Worm (Caenorhabditis elegans) whole organism, young adult: ENCODE results near the gene R09E10.6.

Experiments used
- B0035.1 ChIP-seq: sonication (generic microtip); optimal IDR thresholded peaks from 2 replicates; lab custom pipeline; 2016; ENCODE audit warnings: missing genetic modification characterization, mild to moderate bottlenecking, missing compliant biosample characterization, missing genotype, missing genetic modification reagents
- B0261.1 ChIP-seq: sonication (generic microtip); optimal IDR thresholded peaks from 2 replicates; lab custom pipeline; 2016; ENCODE audit warnings: mild to moderate bottlenecking, missing genetic modification characterization, moderate library complexity, missing compliant biosample characterization
- B0336.3 ChIP-seq: fragments of 200-800 bp; sonication (Bioruptor generic); IDR thresholded peaks from 2 replicates; pipeline ENCODE4 v1.3.6; 2022; ENCODE audit warnings: missing genetic modification characterization, missing compliant biosample characterization
- F10E7.11 ChIP-seq: sonication (generic microtip); optimal IDR thresholded peaks from 2 replicates; lab custom pipeline; 2017; ENCODE audit warnings: mild to moderate bottlenecking, missing genetic modification characterization, moderate library complexity, missing compliant biosample characterization
- F22D6.2 ChIP-seq: sonication (generic microtip); optimal IDR thresholded peaks from 2 replicates; lab custom pipeline; 2016; ENCODE audit warnings: mild to moderate bottlenecking, missing genetic modification characterization, missing compliant biosample characterization
- F23B12.7 ChIP-seq: sonication (generic microtip); optimal IDR thresholded peaks from 2 replicates; lab custom pipeline; 2017; ENCODE audit warnings: missing genetic modification characterization, mild to moderate bottlenecking, missing compliant biosample characterization, antibody characterized with exemption, moderate library complexity; ENCODE audit not compliant: insufficient read depth
- F39B2.1 ChIP-seq: fragments of 200-800 bp; sonication (Bioruptor generic); IDR thresholded peaks from 2 replicates; pipeline ENCODE4 v1.3.6; 2022; ENCODE audit warnings: missing genetic modification reagents, missing genetic modification characterization, missing compliant biosample characterization
- F55B11.4 ChIP-seq: sonication (generic microtip); optimal IDR thresholded peaks from 2 replicates; lab custom pipeline; 2016; ENCODE audit warnings: missing compliant biosample characterization, missing genetic modification characterization, borderline replicate concordance; ENCODE audit not compliant: insufficient read depth
- K12H6.12 ChIP-seq: fragments of 200-800 bp; sonication (Bioruptor generic); optimal IDR thresholded peaks from 2 replicates; lab custom pipeline; 2018; ENCODE audit warnings: mild to moderate bottlenecking, missing genetic modification characterization, missing compliant biosample characterization
- T07F8.4 ChIP-seq: sonication (generic microtip); optimal IDR thresholded peaks from 2 replicates; lab custom pipeline; 2016; ENCODE audit warnings: mild to moderate bottlenecking, missing genetic modification characterization, moderate library complexity, missing compliant biosample characterization
- Y53F4B.3 ChIP-seq: fragments of 200-800 bp; sonication (Bioruptor generic); IDR thresholded peaks from 2 replicates; pipeline ENCODE4 v1.3.6; 2022; ENCODE audit warnings: missing genetic modification reagents, missing genetic modification characterization, missing compliant biosample characterization
- aptf-2 ChIP-seq: fragments of 200-800 bp; sonication (Bioruptor generic); conservative IDR thresholded peaks from 2 replicates; pipeline ENCODE4 v1.3.6; 2022; ENCODE audit warnings: missing genetic modification reagents, missing genetic modification characterization, missing compliant biosample characterization
- atf-7 ChIP-seq: sonication (generic microtip); optimal IDR thresholded peaks from 2 replicates; lab custom pipeline; 2017; ENCODE audit warnings: mild to moderate bottlenecking, missing genetic modification characterization, missing compliant biosample characterization
- cebp-1 ChIP-seq, 2 experiments: fragments of 200-800 bp in 1 of 2; sonication (Bioruptor generic) in 1 of 2; sonication (generic microtip) in 1 of 2; IDR thresholded peaks in 1 of 2; optimal IDR thresholded peaks in 1 of 2; 2 replicates each; pipeline versions ENCODE4 v1.3.6 to Lab custom; 2017 to 2022; ENCODE audit warnings: missing compliant biosample characterization in 2 of 2, missing genetic modification characterization in 2 of 2, mild to moderate bottlenecking in 1 of 2, missing genetic modification reagents in 1 of 2, moderate library complexity in 1 of 2
- ceh-40 ChIP-seq: fragments of 200-800 bp; sonication (Bioruptor generic); IDR thresholded peaks from 2 replicates; pipeline ENCODE4 v1.3.6; 2022; ENCODE audit warnings: missing genetic modification characterization, missing compliant biosample characterization
- die-1 ChIP-seq: sonication (generic microtip); optimal IDR thresholded peaks from 2 replicates; lab custom pipeline; 2016; ENCODE audit warnings: missing genotype, mild to moderate bottlenecking, missing genetic modification characterization, missing compliant biosample characterization
- dox-1 ChIP-seq: fragments of 200-800 bp; sonication (Bioruptor generic); IDR thresholded peaks from 2 replicates; pipeline ENCODE4 v1.3.6; 2022; ENCODE audit warnings: missing genetic modification reagents, missing genetic modification characterization, missing compliant biosample characterization
- dpff-1 ChIP-seq: sonication (generic microtip); optimal IDR thresholded peaks from 2 replicates; lab custom pipeline; 2017; ENCODE audit warnings: mild to moderate bottlenecking, missing genetic modification characterization, missing compliant biosample characterization
- egrh-3 ChIP-seq: fragments of 200-800 bp; sonication (Bioruptor generic); IDR thresholded peaks from 2 replicates; pipeline ENCODE4 v1.3.6; 2022; ENCODE audit warnings: missing genetic modification reagents, missing genetic modification characterization, missing compliant biosample characterization
- hmg-20 ChIP-seq: fragments of 200-800 bp; sonication (Bioruptor generic); IDR thresholded peaks from 2 replicates; pipeline ENCODE4 v1.3.6; 2022; ENCODE audit warnings: missing genetic modification reagents, missing genetic modification characterization, missing compliant biosample characterization
- hrde-1 ChIP-seq: sonication (generic microtip); optimal IDR thresholded peaks from 2 replicates; lab custom pipeline; 2016; ENCODE audit warnings: missing genetic modification characterization, mild to moderate bottlenecking, missing compliant biosample characterization, moderate library complexity, missing genotype, missing genetic modification reagents, borderline replicate concordance
- lin-35 ChIP-seq, 3 experiments: fragments of 150-350 bp in 2 of 3; sonication (generic microtip) in 1 of 3; optimal IDR thresholded peaks; 2 replicates each; lab custom pipeline; 2014 to 2018; ENCODE audit warnings: missing biosample characterization in 3 of 3, missing genetic modification characterization in 3 of 3, missing genetic modification reagents in 3 of 3
- mcd-1 ChIP-seq: fragments of 200-800 bp; sonication (Bioruptor generic); IDR thresholded peaks from 2 replicates; pipeline ENCODE4 v1.3.6; 2022; ENCODE audit warnings: missing genetic modification reagents, missing genetic modification characterization, missing compliant biosample characterization
- nfya-2 ChIP-seq: fragments of 200-800 bp; sonication (Bioruptor generic); IDR thresholded peaks from 2 replicates; pipeline ENCODE4 v1.3.6; 2022; ENCODE audit warnings: missing genetic modification reagents, missing genetic modification characterization, missing compliant biosample characterization
- nhr-27 ChIP-seq: fragments of 200-800 bp; sonication (Bioruptor generic); optimal IDR thresholded peaks from 2 replicates; lab custom pipeline; 2018; ENCODE audit warnings: mild to moderate bottlenecking, missing genetic modification characterization, moderate library complexity, missing compliant biosample characterization
- rcor-1 ChIP-seq: fragments of 200-800 bp; sonication (Bioruptor generic); IDR thresholded peaks from 2 replicates; pipeline ENCODE4 v1.3.6; 2022; ENCODE audit warnings: missing genetic modification reagents, missing genetic modification characterization, missing compliant biosample characterization
- rpc-1 ChIP-seq, 2 experiments: fragments of 150-350 bp in 1 of 2; sonication (generic microtip) in 1 of 2; optimal IDR thresholded peaks; 2 replicates each; lab custom pipeline; 2014 to 2018; ENCODE audit warnings: missing biosample characterization in 1 of 2, missing genetic modification characterization in 1 of 2, missing genetic modification reagents in 1 of 2, missing genotype in 1 of 2
- snpc-4 ChIP-seq, 5 experiments: fragments of 150-350 bp in 1 of 5; sonication (generic microtip) in 4 of 5; optimal IDR thresholded peaks; 2 replicates each; lab custom pipeline; 2014 to 2018; ENCODE audit warnings: missing genetic modification characterization in 5 of 5, missing biosample characterization in 3 of 5, antibody characterized with exemption in 2 of 5, mild to moderate bottlenecking in 2 of 5, missing compliant biosample characterization in 2 of 5, missing genotype in 2 of 5, moderate library complexity in 2 of 5, missing genetic modification reagents in 1 of 5
- tbx-9 ChIP-seq: sonication (generic microtip); optimal IDR thresholded peaks from 2 replicates; lab custom pipeline; 2016; ENCODE audit warnings: borderline replicate concordance, missing genetic modification characterization, inconsistent platforms, missing compliant biosample characterization
- unc-130 ChIP-seq: sonication (generic microtip); optimal IDR thresholded peaks from 2 replicates; lab custom pipeline; 2016; ENCODE audit warnings: missing genetic modification reagents, missing genetic modification characterization, missing compliant biosample characterization
- xnd-1 ChIP-seq: sonication (generic microtip); optimal IDR thresholded peaks from 2 replicates; lab custom pipeline; 2016; ENCODE audit warnings: missing genotype, missing genetic modification reagents, missing genetic modification characterization, missing compliant biosample characterization
- zfh-2 ChIP-seq: fragments of 200-800 bp; sonication (Bioruptor generic); conservative IDR thresholded peaks from 2 replicates; pipeline ENCODE4 v1.3.6; 2022; ENCODE audit warnings: missing genetic modification reagents, missing genetic modification characterization, missing compliant biosample characterization
- ztf-18 ChIP-seq: sonication (generic microtip); optimal IDR thresholded peaks from 2 replicates; lab custom pipeline; 2016; ENCODE audit warnings: missing genotype, mild to moderate bottlenecking, missing genetic modification characterization, missing compliant biosample characterization
- ztf-28 ChIP-seq: fragments of 200-800 bp; sonication (Bioruptor generic); IDR thresholded peaks from 2 replicates; pipeline ENCODE4 v1.3.6; 2022; ENCODE audit warnings: missing genetic modification reagents, missing genetic modification characterization, missing compliant biosample characterization

R09E10.6 gene

ce11 chrIV:10341618-10342360 lies 47.9 kb upstream of the R09E10.6 start:
- peak; percentile 14 for TF ChIP-seq ztf-18 (tag; lab: Kevin White, UChicago)
- TF ChIP-seq F23B12.7 (tag; lab: Kevin White, UChicago) = peak; percentile 19
- no peak for TF ChIP-seq mcd-1 (GFP tag; lab: Robert Waterston, UW)
- TF ChIP-seq K12H6.12 (tag; lab: Kevin White, UChicago) = peak; percentile 36
- TF ChIP-seq rpc-1 (optimal IDR thresholded peaks at IDR 0.05; lab: Kevin White, UChicago) = no peak
- TF ChIP-seq rpc-1 (tag; optimal IDR thresholded peaks at IDR 0.05; lab: Kevin White, UChicago) = no peak
- no peak for TF ChIP-seq atf-7 (tag; lab: Kevin White, UChicago)
- peak; percentile 20 for TF ChIP-seq B0035.1 (tag; lab: Kevin White, UChicago)
- TF ChIP-seq F55B11.4 = no peak
- peak in 1 of 3 experiments; percentile 43 for TF ChIP-seq lin-35 (GFP tag; optimal IDR thresholded peaks at IDR 0.05; lab: Kevin White, UChicago)
- TF ChIP-seq dpff-1 (tag; lab: Kevin White, UChicago) = no peak
- no peak for TF ChIP-seq F10E7.11 (tag; lab: Kevin White, UChicago)
- TF ChIP-seq egrh-3 = 0 out of 2 replicates have a peak, but pooled peaks have one; percentile 48
- no peak for TF ChIP-seq snpc-4 (GFP tag; optimal IDR thresholded peaks at IDR 0.05; lab: Kevin White, UChicago)
- TF ChIP-seq snpc-4 (tag; optimal IDR thresholded peaks at IDR 0.05; lab: Kevin White, UChicago) = peak in 2 of 4 experiments; percentile 7 to 18
- peak; percentile 3 for TF ChIP-seq die-1 (tag; lab: Kevin White, UChicago)
- TF ChIP-seq zfh-2 = peak; percentile 76
- no peak for TF ChIP-seq hrde-1 (tag; lab: Kevin White, UChicago)
- TF ChIP-seq xnd-1 = no peak
- TF ChIP-seq B0261.1 (tag; lab: Kevin White, UChicago) = no peak

ce11 chrIV:10339701-10340100 lies 45.8 kb upstream of the R09E10.6 start:
- no peak for TF ChIP-seq cebp-1 (GFP tag; IDR thresholded peaks at IDR 0.05; lab: Robert Waterston, UW)
- no peak for TF ChIP-seq cebp-1 (tag; optimal IDR thresholded peaks at IDR 0.05; lab: Kevin White, UChicago)
- TF ChIP-seq F39B2.1 (GFP tag; lab: Robert Waterston, UW) = no peak
- TF ChIP-seq rcor-1 (GFP tag; lab: Robert Waterston, UW) = no peak
- no peak for TF ChIP-seq dox-1 (GFP tag; lab: Robert Waterston, UW)
- TF ChIP-seq T07F8.4 (tag; lab: Kevin White, UChicago) = no peak
- TF ChIP-seq B0261.1 (tag; lab: Kevin White, UChicago) = no peak
- no peak for TF ChIP-seq F22D6.2 (tag; lab: Kevin White, UChicago)
- TF ChIP-seq die-1 (tag; lab: Kevin White, UChicago) = no peak
- no peak for TF ChIP-seq tbx-9 (tag; lab: Kevin White, UChicago)
- no peak for TF ChIP-seq unc-130 (GFP tag; lab: Kevin White, UChicago)
- no peak for TF ChIP-seq ztf-28 (GFP tag; lab: Robert Waterston, UW)
- TF ChIP-seq aptf-2 (GFP tag; lab: Robert Waterston, UW) = no peak
- no peak for TF ChIP-seq nfya-2
- no peak for TF ChIP-seq Y53F4B.3 (GFP tag; lab: Robert Waterston, UW)
- TF ChIP-seq nhr-27 (tag; lab: Kevin White, UChicago) = no peak
- no peak for TF ChIP-seq hmg-20 (GFP tag; lab: Robert Waterston, UW)

- TF ChIP-seq B0336.3 (no peak), K12H6.12 (tag; lab: Kevin White, UChicago) (no peak), ceh-40 (GFP tag; lab: Robert Waterston, UW) (no peak)
These were observed 43.4 kb upstream of the R09E10.6 start for ce11 chrIV:10337286-10337685.
